Fruit fly (Drosophila melanogaster): ENCODE data around the gene Ccn.

DNA sequence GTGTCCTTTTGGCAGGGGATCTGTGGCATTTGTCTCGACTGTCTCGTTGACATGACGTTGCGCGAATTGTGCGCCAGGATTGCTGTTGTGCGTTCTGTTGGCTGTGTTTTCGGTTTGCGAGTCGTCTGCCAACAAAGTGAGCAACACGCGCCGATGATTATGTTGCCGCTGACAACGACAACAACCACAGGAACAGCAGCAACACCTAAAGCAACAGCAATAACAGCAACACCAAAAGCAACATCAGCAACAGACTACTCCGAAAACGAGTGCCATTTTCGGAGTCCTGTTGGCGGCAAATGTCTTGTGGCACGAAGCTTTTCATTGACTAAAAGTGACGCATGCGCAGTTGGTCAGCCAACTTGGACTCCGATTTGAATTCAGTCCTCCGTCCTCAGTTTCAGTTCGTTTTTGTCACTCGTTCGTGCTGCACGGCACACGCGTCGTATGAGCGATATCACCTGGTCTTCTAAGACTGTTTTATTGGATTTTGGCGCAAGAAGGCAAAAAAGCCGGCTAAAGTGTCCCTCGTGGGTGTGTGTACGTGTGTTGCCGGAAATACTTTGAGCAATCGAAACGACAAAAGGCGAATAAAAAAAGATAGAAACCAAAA, at the start of gene Ccn:
- TF ChIP-seq CG8478 (optimal IDR thresholded peaks at IDR 0.05): no peak
- TF ChIP-seq CTCF (optimal IDR thresholded peaks at IDR 0.05): no peak

All from S2 (cell line).